Worm (Caenorhabditis elegans) whole organism, young adult: ENCODE data around the gene rpn-2.

Experiments used
- C06A6.2 ChIP-seq: fragments of 200-800 bp; sonication (Bioruptor generic); conservative IDR thresholded peaks from 2 replicates; pipeline ENCODE4 v1.3.6; 2022; ENCODE audit warnings: missing genetic modification characterization, missing compliant biosample characterization
- F33H1.4 ChIP-seq: fragments of 200-800 bp; sonication (Bioruptor generic); IDR thresholded peaks from 2 replicates; pipeline ENCODE4 v1.3.6; 2022; ENCODE audit warnings: missing genetic modification reagents, missing genetic modification characterization, missing compliant biosample characterization
- F39B2.1 ChIP-seq: fragments of 200-800 bp; sonication (Bioruptor generic); IDR thresholded peaks from 2 replicates; pipeline ENCODE4 v1.3.6; 2022; ENCODE audit warnings: missing genetic modification reagents, missing genetic modification characterization, missing compliant biosample characterization
- F49E8.2 ChIP-seq: sonication (generic microtip); optimal IDR thresholded peaks from 3 replicates; lab custom pipeline; 2017; ENCODE audit warnings: missing genetic modification characterization, mild to moderate bottlenecking, missing compliant biosample characterization, antibody characterized with exemption, moderate library complexity; ENCODE audit not compliant: insufficient read depth
- F57A8.1 ChIP-seq: fragments of 200-800 bp; sonication (Bioruptor generic); optimal IDR thresholded peaks from 2 replicates; lab custom pipeline; 2018; ENCODE audit warnings: mild to moderate bottlenecking, missing genetic modification characterization, moderate library complexity, missing compliant biosample characterization
- K11D2.4 ChIP-seq: fragments of 200-800 bp; sonication (Bioruptor generic); IDR thresholded peaks from 2 replicates; pipeline ENCODE4 v1.3.6; 2022; ENCODE audit warnings: missing genetic modification reagents, missing genetic modification characterization, missing compliant biosample characterization
- K12H6.12 ChIP-seq: fragments of 200-800 bp; sonication (Bioruptor generic); optimal IDR thresholded peaks from 2 replicates; lab custom pipeline; 2018; ENCODE audit warnings: mild to moderate bottlenecking, missing genetic modification characterization, missing compliant biosample characterization
- T07F8.4 ChIP-seq: sonication (generic microtip); optimal IDR thresholded peaks from 2 replicates; lab custom pipeline; 2016; ENCODE audit warnings: mild to moderate bottlenecking, missing genetic modification characterization, moderate library complexity, missing compliant biosample characterization
- Y53F4B.3 ChIP-seq: fragments of 200-800 bp; sonication (Bioruptor generic); IDR thresholded peaks from 2 replicates; pipeline ENCODE4 v1.3.6; 2022; ENCODE audit warnings: missing genetic modification reagents, missing genetic modification characterization, missing compliant biosample characterization
- Y53G8AR.9 ChIP-seq: fragments of 200-800 bp; sonication (Bioruptor generic); conservative IDR thresholded peaks from 2 replicates; pipeline ENCODE4 v1.3.6; 2022; ENCODE audit warnings: missing genetic modification reagents, missing genetic modification characterization, missing compliant biosample characterization
- Y67H2A.10 ChIP-seq: fragments of 200-800 bp; sonication (Bioruptor generic); conservative IDR thresholded peaks from 2 replicates; pipeline ENCODE4 v1.3.6; 2022; ENCODE audit warnings: missing genetic modification reagents, missing genetic modification characterization, missing compliant biosample characterization
- Y79H2A.3 ChIP-seq: fragments of 200-800 bp; sonication (Bioruptor generic); conservative IDR thresholded peaks from 2 replicates; pipeline ENCODE4 v1.3.6; 2022; ENCODE audit warnings: missing genetic modification reagents, missing genetic modification characterization, missing compliant biosample characterization
- ZK185.1 ChIP-seq: sonication (generic microtip); optimal IDR thresholded peaks from 2 replicates; lab custom pipeline; 2016; ENCODE audit warnings: mild to moderate bottlenecking, missing genetic modification characterization, missing compliant biosample characterization; ENCODE audit not compliant: poor library complexity, severe bottlenecking
- akir-1 ChIP-seq: fragments of 200-800 bp; sonication (Bioruptor generic); optimal IDR thresholded peaks from 2 replicates; lab custom pipeline; 2018; ENCODE audit warnings: mild to moderate bottlenecking, missing genetic modification characterization, moderate library complexity, missing compliant biosample characterization
- bed-2 ChIP-seq: fragments of 200-800 bp; sonication (Bioruptor generic); IDR thresholded peaks from 2 replicates; pipeline ENCODE4 v1.3.6; 2022; ENCODE audit warnings: missing genetic modification reagents, missing genetic modification characterization, missing compliant biosample characterization
- ceh-100 ChIP-seq: fragments of 200-800 bp; sonication (Bioruptor generic); IDR thresholded peaks from 2 replicates; pipeline ENCODE4 v1.3.6; 2022; ENCODE audit warnings: missing genetic modification reagents, missing genetic modification characterization, missing compliant biosample characterization
- ceh-79 ChIP-seq: sonication (generic microtip); optimal IDR thresholded peaks from 2 replicates; lab custom pipeline; 2017; ENCODE audit warnings: mild to moderate bottlenecking, missing genetic modification characterization, missing compliant biosample characterization
- ceh-91 ChIP-seq: fragments of 200-800 bp; sonication (Bioruptor generic); IDR thresholded peaks from 2 replicates; pipeline ENCODE4 v1.3.6; 2022; ENCODE audit warnings: missing genetic modification reagents, missing genetic modification characterization, missing compliant biosample characterization
- die-1 ChIP-seq: sonication (generic microtip); optimal IDR thresholded peaks from 2 replicates; lab custom pipeline; 2016; ENCODE audit warnings: missing genotype, mild to moderate bottlenecking, missing genetic modification characterization, missing compliant biosample characterization
- dpl-1 ChIP-seq: fragments of 150-350 bp; optimal IDR thresholded peaks from 2 replicates; lab custom pipeline; 2014; ENCODE audit warnings: missing biosample characterization, missing genetic modification reagents, missing genetic modification characterization
- efl-1 ChIP-seq: fragments of 150-350 bp; optimal IDR thresholded peaks from 2 replicates; lab custom pipeline; 2014; ENCODE audit warnings: missing biosample characterization, missing genetic modification reagents, missing genetic modification characterization
- egl-44 ChIP-seq: fragments of 200-800 bp; sonication (Bioruptor generic); IDR thresholded peaks from 2 replicates; pipeline ENCODE4 v1.3.6; 2022; ENCODE audit warnings: missing genetic modification reagents, missing genetic modification characterization, missing compliant biosample characterization
- ekl-4 ChIP-seq: fragments of 200-800 bp; sonication (Bioruptor generic); IDR thresholded peaks from 2 replicates; pipeline ENCODE4 v1.3.6; 2022; ENCODE audit warnings: missing genetic modification reagents, missing genetic modification characterization, missing compliant biosample characterization
- ets-4 ChIP-seq: fragments of 200-800 bp; sonication (Bioruptor generic); optimal IDR thresholded peaks from 2 replicates; lab custom pipeline; 2018; ENCODE audit warnings: mild to moderate bottlenecking, missing genetic modification characterization, missing compliant biosample characterization
- hlh-12 ChIP-seq: sonication (generic microtip); optimal IDR thresholded peaks from 2 replicates; lab custom pipeline; 2016; ENCODE audit warnings: missing genetic modification characterization, missing compliant biosample characterization
- hlh-26 ChIP-seq: fragments of 200-800 bp; sonication (Bioruptor generic); conservative IDR thresholded peaks from 2 replicates; pipeline ENCODE4 v1.3.6; 2022; ENCODE audit warnings: missing genetic modification reagents, missing genetic modification characterization, missing compliant biosample characterization
- hmg-1.2 ChIP-seq: fragments of 200-800 bp; sonication (Bioruptor generic); IDR thresholded peaks from 2 replicates; pipeline ENCODE4 v1.3.6; 2022; ENCODE audit warnings: missing genetic modification reagents, missing genetic modification characterization, missing compliant biosample characterization
- hmg-20 ChIP-seq: fragments of 200-800 bp; sonication (Bioruptor generic); IDR thresholded peaks from 2 replicates; pipeline ENCODE4 v1.3.6; 2022; ENCODE audit warnings: missing genetic modification reagents, missing genetic modification characterization, missing compliant biosample characterization
- hsf-1 ChIP-seq: fragments of 200-800 bp; sonication (Bioruptor generic); IDR thresholded peaks from 2 replicates; pipeline ENCODE4 v1.3.6; 2022; ENCODE audit warnings: missing genetic modification reagents, missing genetic modification characterization, missing compliant biosample characterization
- lin-26 ChIP-seq: fragments of 200-800 bp; sonication (Bioruptor generic); IDR thresholded peaks from 2 replicates; pipeline ENCODE4 v1.3.6; 2022; ENCODE audit warnings: missing genetic modification reagents, missing genetic modification characterization, missing compliant biosample characterization
- lin-35 ChIP-seq, 3 experiments: fragments of 150-350 bp in 2 of 3; sonication (generic microtip) in 1 of 3; optimal IDR thresholded peaks; 2 replicates each; lab custom pipeline; 2014 to 2018; ENCODE audit warnings: missing biosample characterization in 3 of 3, missing genetic modification characterization in 3 of 3, missing genetic modification reagents in 3 of 3
- lin-40 ChIP-seq: sonication (generic microtip); optimal IDR thresholded peaks from 2 replicates; lab custom pipeline; 2016; ENCODE audit warnings: missing genetic modification characterization, mild to moderate bottlenecking, missing compliant biosample characterization, missing genotype, missing genetic modification reagents
- lin-54 ChIP-seq: fragments of 200-800 bp; sonication (Bioruptor generic); optimal IDR thresholded peaks from 2 replicates; lab custom pipeline; 2018; ENCODE audit warnings: mild to moderate bottlenecking, missing genetic modification characterization, missing compliant biosample characterization
- lir-1 ChIP-seq: fragments of 200-800 bp; sonication (Bioruptor generic); conservative IDR thresholded peaks from 2 replicates; pipeline ENCODE4 v1.3.6; 2022; ENCODE audit warnings: missing genetic modification reagents, missing genetic modification characterization, missing compliant biosample characterization
- madf-10 ChIP-seq: sonication (generic microtip); optimal IDR thresholded peaks from 2 replicates; lab custom pipeline; 2016; ENCODE audit warnings: mild to moderate bottlenecking, missing genetic modification characterization, missing compliant biosample characterization
- madf-6 ChIP-seq: fragments of 200-800 bp; sonication (Bioruptor generic); IDR thresholded peaks from 2 replicates; pipeline ENCODE4 v1.3.6; 2022; ENCODE audit warnings: missing genetic modification reagents, missing genetic modification characterization, missing compliant biosample characterization
- madf-8 ChIP-seq: fragments of 200-800 bp; sonication (Bioruptor generic); conservative IDR thresholded peaks from 2 replicates; pipeline ENCODE4 v1.3.6; 2022; ENCODE audit warnings: missing genetic modification reagents, missing genetic modification characterization, missing compliant biosample characterization
- mes-4 ChIP-seq: sonication (generic microtip); optimal IDR thresholded peaks from 2 replicates; lab custom pipeline; 2016; ENCODE audit warnings: missing genotype, missing genetic modification characterization, missing compliant biosample characterization
- nhr-27 ChIP-seq: fragments of 200-800 bp; sonication (Bioruptor generic); optimal IDR thresholded peaks from 2 replicates; lab custom pipeline; 2018; ENCODE audit warnings: mild to moderate bottlenecking, missing genetic modification characterization, moderate library complexity, missing compliant biosample characterization
- sdz-38 ChIP-seq: sonication (generic microtip); optimal IDR thresholded peaks from 2 replicates; lab custom pipeline; 2016; ENCODE audit warnings: missing genotype, missing genetic modification characterization, missing compliant biosample characterization
- snpc-1.3 ChIP-seq: sonication (generic microtip); optimal IDR thresholded peaks from 2 replicates; lab custom pipeline; 2017; ENCODE audit warnings: missing genetic modification characterization, mild to moderate bottlenecking, missing compliant biosample characterization, antibody characterized with exemption, moderate library complexity, missing genotype, missing genetic modification reagents; ENCODE audit not compliant: insufficient read depth
- somi-1 ChIP-seq: fragments of 200-800 bp; sonication (Bioruptor generic); optimal IDR thresholded peaks from 2 replicates; lab custom pipeline; 2018; ENCODE audit warnings: mild to moderate bottlenecking, missing genetic modification characterization, missing compliant biosample characterization
- tbp1 ChIP-seq: fragments of 200-800 bp; sonication (Bioruptor generic); optimal IDR thresholded peaks from 2 replicates; lab custom pipeline; 2018; ENCODE audit warnings: mild to moderate bottlenecking, missing genetic modification characterization, missing compliant biosample characterization
- ztf-22 ChIP-seq: fragments of 200-800 bp; sonication (Bioruptor generic); optimal IDR thresholded peaks from 2 replicates; lab custom pipeline; 2018; ENCODE audit warnings: mild to moderate bottlenecking, missing genetic modification characterization, moderate library complexity, missing compliant biosample characterization
- ztf-3 ChIP-seq: fragments of 200-800 bp; sonication (Bioruptor generic); optimal IDR thresholded peaks from 2 replicates; lab custom pipeline; 2018; ENCODE audit warnings: mild to moderate bottlenecking, missing genetic modification characterization, missing compliant biosample characterization

The rpn-2 gene

ce11 chrIII:6216833-6217466, 18.0 kb downstream of the rpn-2 start, which contains the start of gene hot-4:
Gene hot-4, plus strand, starts transcription at chrIII:6217416.
- TF ChIP-seq lin-54 (no peak), snpc-1.3 (tag; lab: Kevin White, UChicago) (no peak), ceh-91 (GFP tag; lab: Robert Waterston, UW) (no peak), F57A8.1 (no peak), ztf-3 (GFP tag; lab: Kevin White, UChicago) (no peak), dpl-1 (GFP tag; lab: Kevin White, UChicago) (peak; percentile 19), akir-1 (no peak), hlh-12 (no peak), nhr-27 (no peak), ZK185.1 (tag; lab: Kevin White, UChicago) (no peak), Y53G8AR.9 (GFP tag; lab: Robert Waterston, UW) (no peak), efl-1 (GFP tag; lab: Kevin White, UChicago) (peak; percentile 66), lin-35 (GFP tag; optimal IDR thresholded peaks at IDR 0.05; lab: Kevin White, UChicago) (no peak), somi-1 (GFP tag; lab: Kevin White, UChicago) (no peak), lin-40 (no peak), C06A6.2 (GFP tag; lab: Robert Waterston, UW) (no peak), hmg-20 (GFP tag; lab: Robert Waterston, UW) (no peak), ets-4 (GFP tag; lab: Kevin White, UChicago) (no peak), hlh-26 (GFP tag; lab: Robert Waterston, UW) (no peak), F33H1.4 (GFP tag; lab: Robert Waterston, UW) (peak; percentile 18; the same call in 1 of the 2 replicates), ekl-4 (GFP tag; lab: Robert Waterston, UW) (no peak), lin-26 (GFP tag; lab: Robert Waterston, UW) (no peak), tbp1 (GFP tag; lab: Kevin White, UChicago) (no peak), Y67H2A.10 (no peak), bed-2 (GFP tag; lab: Robert Waterston, UW) (no peak), madf-6 (GFP tag; lab: Robert Waterston, UW) (peak; percentile 84), K11D2.4 (GFP tag; lab: Robert Waterston, UW) (no peak), ztf-22 (GFP tag; lab: Kevin White, UChicago) (no peak), F49E8.2 (tag; lab: Kevin White, UChicago) (no peak), Y79H2A.3 (GFP tag; lab: Robert Waterston, UW) (no peak), egl-44 (no peak), ceh-79 (tag; lab: Kevin White, UChicago) (no peak), K12H6.12 (tag; lab: Kevin White, UChicago) (no peak), Y53F4B.3 (GFP tag; lab: Robert Waterston, UW) (no peak), madf-10 (tag; lab: Kevin White, UChicago) (no peak), sdz-38 (no peak), madf-8 (GFP tag; lab: Robert Waterston, UW) (peak; percentile 31; the same call in 1 of the 2 replicates), mes-4 (tag; lab: Kevin White, UChicago) (no peak)

DNA sequence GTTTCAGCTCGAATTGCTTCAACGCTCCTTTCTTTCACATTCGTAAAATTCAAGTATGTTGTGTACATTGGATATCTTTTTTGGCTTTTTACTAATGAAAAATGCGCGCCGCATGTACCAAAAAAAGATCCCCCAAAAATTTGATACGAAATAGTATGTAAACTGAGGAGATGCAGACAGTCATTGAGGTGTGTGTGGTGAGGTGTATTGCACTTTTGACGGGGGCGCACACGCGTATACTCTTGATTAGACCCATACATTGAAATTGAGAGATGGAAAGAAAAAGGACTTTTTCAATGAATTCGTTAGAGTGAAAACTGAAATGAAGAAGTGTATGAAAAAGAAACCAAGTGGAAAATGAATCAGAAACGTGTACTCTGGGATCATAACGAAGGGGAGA, 22.4 kb downstream of the rpn-2 start:
- TF ChIP-seq die-1 (tag; lab: Kevin White, UChicago) = no peak
- TF ChIP-seq hsf-1 (GFP tag; lab: Robert Waterston, UW) = no peak
- no peak for TF ChIP-seq T07F8.4 (tag; lab: Kevin White, UChicago)
- TF ChIP-seq ceh-100 (GFP tag; lab: Robert Waterston, UW) = no peak
- TF ChIP-seq lir-1 (GFP tag; lab: Robert Waterston, UW) = no peak
- TF ChIP-seq F39B2.1 (GFP tag; lab: Robert Waterston, UW) = no peak
- peak; percentile 82 for TF ChIP-seq hmg-1.2 (GFP tag; lab: Robert Waterston, UW)
- TF ChIP-seq, all 124 proteins: peak for 1
